Worm (Caenorhabditis elegans): ENCODE results near the gene lin-23.

The lin-23 gene

DNA sequence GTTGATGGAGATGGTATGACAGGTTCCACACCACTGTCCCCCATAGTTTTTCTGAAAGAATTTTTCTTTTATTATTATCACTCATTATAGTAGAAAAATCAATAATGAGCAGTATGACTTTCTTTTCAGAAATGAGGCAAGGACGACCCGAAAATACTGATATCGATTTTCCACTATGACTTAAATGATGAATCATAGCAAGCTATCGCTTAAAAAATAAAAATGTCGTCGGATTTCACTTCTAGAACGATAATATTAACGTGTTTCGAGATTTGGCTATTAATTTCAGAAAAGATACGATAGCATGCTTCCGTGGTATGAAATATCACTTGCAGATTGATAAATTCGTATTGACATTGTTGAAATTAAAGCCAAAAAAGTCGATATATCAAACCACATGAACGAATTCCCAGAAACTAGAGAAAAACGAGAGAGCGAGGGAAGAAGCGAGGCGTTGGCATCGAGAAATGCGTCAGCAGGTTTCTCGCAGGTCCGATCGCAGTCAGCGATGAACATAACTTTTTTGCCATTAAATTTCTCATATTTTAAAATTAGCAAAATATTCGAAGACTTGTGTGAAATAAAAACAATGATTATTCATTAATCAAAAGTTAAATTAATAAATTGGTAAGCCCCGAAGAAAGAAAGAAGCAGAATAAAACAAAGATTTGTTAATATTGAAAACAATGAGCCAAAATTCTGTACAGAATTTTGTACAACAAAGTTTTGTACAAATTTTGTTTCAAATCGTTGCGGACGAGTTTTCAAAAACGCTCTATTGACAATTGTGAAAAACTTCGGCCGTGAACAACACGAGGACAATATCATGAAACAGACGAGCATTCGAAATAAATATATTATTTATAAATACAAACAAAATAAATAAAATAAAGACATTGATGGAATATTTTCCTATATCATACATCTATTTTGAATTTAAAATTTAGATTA, 15.4 kb upstream of the lin-23 start, which contains the start of gene C32D5.11 (continued):
- TF ChIP-seq mcd-1 (GFP tag; IDR thresholded peaks at IDR 0.05): peak; percentile 66
- no peak for TF ChIP-seq egrh-3 (GFP tag; IDR thresholded peaks at IDR 0.05)
- no peak for TF ChIP-seq mes-4 (tag; optimal IDR thresholded peaks at IDR 0.05)
- no peak for TF ChIP-seq rpc-1 (optimal IDR thresholded peaks at IDR 0.05)
- no peak for TF ChIP-seq rpc-1 (tag; optimal IDR thresholded peaks at IDR 0.05)
- TF ChIP-seq ceh-79 (tag; optimal IDR thresholded peaks at IDR 0.05): no peak
- no peak for TF ChIP-seq ztf-28 (GFP tag; IDR thresholded peaks at IDR 0.05)
- TF ChIP-seq madf-8 (GFP tag; conservative IDR thresholded peaks at IDR 0.05): no peak
- no peak for TF ChIP-seq ets-4 (GFP tag; optimal IDR thresholded peaks at IDR 0.05)
- TF ChIP-seq zim-3 (tag; optimal IDR thresholded peaks at IDR 0.05): no peak
- peak; percentile 92 for TF ChIP-seq ztf-18 (tag; optimal IDR thresholded peaks at IDR 0.05)
- TF ChIP-seq ztf-22 (GFP tag; optimal IDR thresholded peaks at IDR 0.05): no peak
- peak; percentile 41; the same call in 1 of the 2 replicates for TF ChIP-seq zfh-2 (GFP tag; conservative IDR thresholded peaks at IDR 0.05)
- no peak for TF ChIP-seq cebp-2 (GFP tag; IDR thresholded peaks at IDR 0.05)
- TF ChIP-seq nfya-1 (tag; optimal IDR thresholded peaks at IDR 0.05; ENCODE audit: borderline replicate concordance, insufficient read depth): no peak
- no peak for TF ChIP-seq nhr-27 (tag; optimal IDR thresholded peaks at IDR 0.05)
- TF ChIP-seq lir-1 (GFP tag; conservative IDR thresholded peaks at IDR 0.05): no peak
- TF ChIP-seq bed-1 (GFP tag; IDR thresholded peaks at IDR 0.05): no peak
- no peak for TF ChIP-seq Y53F4B.3 (GFP tag; IDR thresholded peaks at IDR 0.05)
- no peak for TF ChIP-seq Y95B8A.8 (GFP tag; IDR thresholded peaks at IDR 0.05)
- no peak for TF ChIP-seq F57A8.1 (GFP tag; optimal IDR thresholded peaks at IDR 0.05)
- TF ChIP-seq K12H6.12 (tag; optimal IDR thresholded peaks at IDR 0.05): peak; percentile 14
- TF ChIP-seq F55B11.4 (tag; optimal IDR thresholded peaks at IDR 0.05; ENCODE audit: borderline replicate concordance, insufficient read depth): no peak
- TF ChIP-seq repo-1 (tag; optimal IDR thresholded peaks at IDR 0.05): no peak
- no peak for TF ChIP-seq rec-8 (tag; optimal IDR thresholded peaks at IDR 0.05)
- TF ChIP-seq T07F8.4 (tag; optimal IDR thresholded peaks at IDR 0.05): no peak
- no peak for TF ChIP-seq snpc-3.4 (tag; optimal IDR thresholded peaks at IDR 0.05)
- TF ChIP-seq attf-6 (GFP tag; IDR thresholded peaks at IDR 0.05): no peak
- TF ChIP-seq F52B5.7 (tag; optimal IDR thresholded peaks at IDR 0.05): no peak
- TF ChIP-seq mel-28 (tag; optimal IDR thresholded peaks at IDR 0.05; ENCODE audit: borderline replicate concordance): no peak
- TF ChIP-seq snpc-1.3 (tag; optimal IDR thresholded peaks at IDR 0.05; ENCODE audit: insufficient read depth): no peak
- TF ChIP-seq pha-4 (tag; optimal IDR thresholded peaks at IDR 0.05): no peak
- TF ChIP-seq mxl-1 (tag; optimal IDR thresholded peaks at IDR 0.05): no peak
- TF ChIP-seq unc-62 (GFP tag; optimal IDR thresholded peaks at IDR 0.05): no peak
- no peak for TF ChIP-seq ztf-6 (GFP tag; IDR thresholded peaks at IDR 0.05)
- TF ChIP-seq die-1 (tag; optimal IDR thresholded peaks at IDR 0.05): no peak
- no peak for TF ChIP-seq ccch-3 (GFP tag; optimal IDR thresholded peaks at IDR 0.05)
- TF ChIP-seq egl-44 (GFP tag; IDR thresholded peaks at IDR 0.05): no peak
- no peak for TF ChIP-seq sdz-38 (tag; optimal IDR thresholded peaks at IDR 0.05)
- TF ChIP-seq ceh-58 (GFP tag; IDR thresholded peaks at IDR 0.05): no peak
- TF ChIP-seq F10E7.11 (tag; optimal IDR thresholded peaks at IDR 0.05): no peak
- no peak for TF ChIP-seq F22D6.2 (tag; optimal IDR thresholded peaks at IDR 0.05)
- no peak for TF ChIP-seq athp-1 (tag; optimal IDR thresholded peaks at IDR 0.05)
- no peak for TF ChIP-seq chd-7 (tag; optimal IDR thresholded peaks at IDR 0.05)
- no peak for TF ChIP-seq bed-2 (GFP tag; IDR thresholded peaks at IDR 0.05)
- TF ChIP-seq lsl-1 (GFP tag; optimal IDR thresholded peaks at IDR 0.05): peak; percentile 53
- no peak for TF ChIP-seq F49E8.2 (tag; optimal IDR thresholded peaks at IDR 0.05; ENCODE audit: insufficient read depth)

All from whole organism, young adult.